Worm (Caenorhabditis elegans): ENCODE measurements around the gene Y50D4A.4.

DNA sequence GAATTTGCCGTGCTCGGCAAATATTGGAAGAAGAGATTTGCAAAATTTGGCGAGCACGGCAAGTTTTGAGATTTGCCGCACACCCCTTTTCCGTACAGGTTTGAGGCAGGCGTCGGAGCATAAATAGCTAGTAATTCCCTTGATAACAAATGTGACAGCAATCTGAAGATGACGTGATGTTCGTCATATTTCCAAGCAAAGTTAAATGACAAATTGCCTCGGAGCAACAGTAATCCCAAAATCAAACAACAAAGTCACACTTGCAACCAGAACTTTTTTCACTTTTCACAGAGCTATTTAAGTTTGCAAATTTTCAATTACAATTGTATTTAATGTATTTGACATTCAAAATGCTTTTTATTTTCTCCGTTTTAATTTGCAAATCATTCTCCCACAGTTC, 16.6 kb downstream of the Y50D4A.4 start, which contains the start of gene F25A2.1:
- no peak for TF ChIP-seq nhr-232 (tag; optimal IDR thresholded peaks at IDR 0.05)
- TF ChIP-seq T23F11.4 (GFP tag; optimal IDR thresholded peaks at IDR 0.05) = no peak
